Fruit fly (Drosophila melanogaster) whole organism, larva: ENCODE data around the gene IntS11.

Experiments
- noc ChIP-seq: fragments of 200-800 bp; sonication (Bioruptor generic); optimal IDR thresholded peaks from 3 replicates; lab custom pipeline; 2019; ENCODE audit warnings: missing biosample characterization, mild to moderate bottlenecking, missing genetic modification characterization, moderate library complexity

The IntS11 gene

dm6 chr3R:29722238-29722637, 22.9 kb upstream of the IntS11 start, which contains the start of gene CG34296:
CG34296 (plus strand) TSS chr3R:29722538.
- no peak for TF ChIP-seq noc

- TF ChIP-seq noc: no peak
Observed at dm6 chr3R:29723048-29723656, 22.0 kb upstream of the IntS11 start, which contains the start of gene Pcd. Pcd (plus strand) TSS chr3R:29723163.

- TF ChIP-seq noc: no peak
Observed at dm6 chr3R:29724745-29725144, 20.4 kb upstream of the IntS11 start, which contains the start of the genes Naa40 and CG18731. Naa40 (minus strand) TSS chr3R:29724950. CG18731 (plus strand) TSS chr3R:29725027.

- no peak for TF ChIP-seq noc
Observed at dm6 chr3R:29725577-29726240, 19.4 kb upstream of the IntS11 start, which contains the start of gene Kul. Kul (plus strand) TSS chr3R:29725830.

- TF ChIP-seq noc: no peak
Observed at dm6 chr3R:29726277-29726676, 18.9 kb upstream of the IntS11 start.

dm6 chr3R:29736678-29737093, 8.5 kb upstream of the IntS11 start, which contains the start of the genes CG7601 and CIA30:
CG7601 (minus strand) TSS chr3R:29736745.
CIA30 (plus strand) TSS chr3R:29736965.
- peak; percentile 98 for TF ChIP-seq noc

- peak; percentile 70 for TF ChIP-seq noc
Observed at dm6 chr3R:29737891-29738290, 7.2 kb upstream of the IntS11 start, which contains the start of gene Gnpnat. Gnpnat (plus strand) TSS chr3R:29738275.

dm6 chr3R:29740078-29740477, 5.1 kb upstream of the IntS11 start:
- no peak for TF ChIP-seq noc

dm6 chr3R:29748591-29749303, 3.6 kb downstream of the IntS11 start, which contains the start of the genes ATPsyngamma and yata:
ATPsyngamma (minus strand) TSS chr3R:29749163.
yata (plus strand) TSS chr3R:29749219.
- no peak for TF ChIP-seq noc

dm6 chr3R:29749304-29750066, 4.3 kb downstream of the IntS11 start:
- no peak for TF ChIP-seq noc

- TF ChIP-seq noc: no peak
Observed at dm6 chr3R:29755248-29755647, 10.1 kb downstream of the IntS11 start.

dm6 chr3R:29756153-29756552, 11.0 kb downstream of the IntS11 start:
- no peak for TF ChIP-seq noc

dm6 chr3R:29757226-29757625, 12.1 kb downstream of the IntS11 start:
- TF ChIP-seq noc: no peak

- TF ChIP-seq noc: no peak
Observed at dm6 chr3R:29757681-29758080, 12.5 kb downstream of the IntS11 start.

dm6 chr3R:29758129-29758733, 13.1 kb downstream of the IntS11 start:
- TF ChIP-seq noc: no peak

dm6 chr3R:29758734-29759131, 13.6 kb downstream of the IntS11 start:
- TF ChIP-seq noc: no peak
